Worm (Caenorhabditis elegans) whole organism, late embryonic: ENCODE results near the gene marb-1.

Experiments
- C38D4.7 ChIP-seq: fragments of 200-800 bp; sonication (Bioruptor generic); optimal IDR thresholded peaks from 2 replicates; lab custom pipeline; 2018; ENCODE audit warnings: mild to moderate bottlenecking, missing genetic modification characterization, moderate library complexity, missing compliant biosample characterization
- T23F11.4 ChIP-seq: fragments of 200-800 bp; sonication (Bioruptor generic); optimal IDR thresholded peaks from 2 replicates; lab custom pipeline; 2018; ENCODE audit warnings: mild to moderate bottlenecking, missing genetic modification characterization, missing compliant biosample characterization
- ceh-34 ChIP-seq: sonication (generic microtip); optimal IDR thresholded peaks from 2 replicates; lab custom pipeline; 2016; ENCODE audit warnings: mild to moderate bottlenecking, missing genetic modification characterization, missing compliant biosample characterization
- ceh-9 ChIP-seq: sonication (generic microtip); optimal IDR thresholded peaks from 2 replicates; lab custom pipeline; 2016; ENCODE audit warnings: mild to moderate bottlenecking, missing genetic modification characterization, inconsistent platforms, missing compliant biosample characterization
- dmd-4 ChIP-seq: sonication (generic microtip); optimal IDR thresholded peaks from 2 replicates; lab custom pipeline; 2016; ENCODE audit warnings: borderline replicate concordance, missing genetic modification characterization, missing compliant biosample characterization
- fkh-10 ChIP-seq: fragments of 150-350 bp; optimal IDR thresholded peaks from 2 replicates; lab custom pipeline; 2014; ENCODE audit warnings: missing biosample characterization, missing genetic modification reagents, missing genetic modification characterization
- madf-2 ChIP-seq: sonication (generic microtip); optimal IDR thresholded peaks from 2 replicates; lab custom pipeline; 2017; ENCODE audit warnings: missing genetic modification characterization, missing compliant biosample characterization
- nfya-1 ChIP-seq: sonication (generic microtip); optimal IDR thresholded peaks from 2 replicates; lab custom pipeline; 2017; ENCODE audit warnings: missing genetic modification characterization, mild to moderate bottlenecking, missing compliant biosample characterization, antibody characterized with exemption, moderate library complexity
- pha-4 ChIP-seq: fragments of 150-350 bp; optimal IDR thresholded peaks from 2 replicates; lab custom pipeline; 2018; ENCODE audit warnings: missing biosample characterization, missing genetic modification reagents, missing genetic modification characterization
- pqm-1 ChIP-seq: sonication (generic microtip); optimal IDR thresholded peaks from 2 replicates; lab custom pipeline; 2016; ENCODE audit warnings: missing genetic modification characterization, missing compliant biosample characterization
- sox-4 ChIP-seq: sonication (generic microtip); optimal IDR thresholded peaks from 2 replicates; lab custom pipeline; 2017; ENCODE audit warnings: mild to moderate bottlenecking, missing genetic modification characterization, inconsistent platforms, missing compliant biosample characterization
- tbx-2 ChIP-seq: sonication (generic microtip); optimal IDR thresholded peaks from 2 replicates; lab custom pipeline; 2016; ENCODE audit warnings: missing genetic modification characterization, missing compliant biosample characterization
- unc-42 ChIP-seq: sonication (generic microtip); optimal IDR thresholded peaks from 2 replicates; lab custom pipeline; 2016; ENCODE audit warnings: missing genotype, missing genetic modification characterization, missing compliant biosample characterization
- unc-86 ChIP-seq: sonication (generic microtip); optimal IDR thresholded peaks from 2 replicates; lab custom pipeline; 2016; ENCODE audit warnings: missing genetic modification characterization, missing compliant biosample characterization

DNA sequence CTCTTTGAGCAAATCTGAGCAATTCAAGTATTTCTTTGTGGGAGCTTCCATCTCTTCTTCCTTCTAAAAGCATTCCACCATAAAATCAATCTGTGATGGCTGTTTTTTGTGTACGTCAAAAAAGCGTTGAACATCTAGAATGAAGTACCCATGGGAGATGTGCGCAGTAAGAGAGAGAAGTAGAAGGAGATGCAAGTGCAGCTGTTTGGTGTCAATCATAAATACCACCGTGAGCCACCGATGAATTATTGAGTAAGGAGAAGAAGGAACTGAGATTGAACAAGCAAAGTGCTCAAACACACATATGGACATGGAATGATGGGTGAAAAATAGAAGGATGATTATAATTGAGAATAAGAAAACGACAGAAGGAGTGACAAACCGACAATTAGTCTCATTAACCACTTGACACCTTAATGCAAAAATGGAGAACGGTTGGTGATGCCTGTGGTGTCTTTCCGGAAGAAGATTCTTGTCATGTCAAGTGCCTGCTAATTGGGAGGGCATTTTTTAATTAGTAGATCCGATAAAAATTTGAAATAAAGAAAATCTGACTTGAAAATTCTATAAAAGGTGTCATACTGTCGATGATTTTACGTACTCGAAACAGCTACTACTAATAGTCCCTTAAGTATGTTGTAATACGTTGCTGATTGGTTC is 16.6 kb downstream of the marb-1 start:
- TF ChIP-seq dmd-4 (tag; lab: Kevin White, UChicago) (no peak), pha-4 (no peak), unc-42 (peak; percentile 7), sox-4 (tag; lab: Kevin White, UChicago) (no peak), T23F11.4 (GFP tag; lab: Kevin White, UChicago) (no peak), ceh-34 (no peak), ceh-9 (no peak), fkh-10 (no peak), C38D4.7 (no peak), nfya-1 (tag; lab: Kevin White, UChicago) (no peak), pqm-1 (tag; lab: Kevin White, UChicago) (no peak), unc-86 (no peak), tbx-2 (tag; lab: Kevin White, UChicago) (no peak), madf-2 (tag; lab: Kevin White, UChicago) (no peak)
